Worm (Caenorhabditis elegans): ENCODE data around the gene R02F2.7.

ce11 chrIII:5487087-5487603, 3.6 kb upstream of the R02F2.7 start, which contains the start of gene osg-1:
- no peak for TF ChIP-seq nhr-28 (tag; optimal IDR thresholded peaks at IDR 0.05)
- no peak for TF ChIP-seq elt-3 (tag; optimal IDR thresholded peaks at IDR 0.05)
- TF ChIP-seq ztf-11 (tag; optimal IDR thresholded peaks at IDR 0.05), result no peak
- TF ChIP-seq unc-39 (tag; optimal IDR thresholded peaks at IDR 0.05), result no peak
- no peak for TF ChIP-seq unc-62 (GFP tag; optimal IDR thresholded peaks at IDR 0.05)
- no peak for TF ChIP-seq flh-1 (GFP tag; optimal IDR thresholded peaks at IDR 0.05)
- TF ChIP-seq nhr-237 (tag; optimal IDR thresholded peaks at IDR 0.05), result no peak
- no peak for TF ChIP-seq ceh-43 (GFP tag; optimal IDR thresholded peaks at IDR 0.05)
- TF ChIP-seq snpc-4 (tag; optimal IDR thresholded peaks at IDR 0.05), result no peak
- TF ChIP-seq pha-4 (tag; optimal IDR thresholded peaks at IDR 0.05), result no peak
- no peak for TF ChIP-seq drap-1 (GFP tag; optimal IDR thresholded peaks at IDR 0.05)
- TF ChIP-seq nhr-76 (tag; optimal IDR thresholded peaks at IDR 0.05), result no peak
